Worm (Caenorhabditis elegans): Measurements from ENCODE around the gene mpst-7.

DNA sequence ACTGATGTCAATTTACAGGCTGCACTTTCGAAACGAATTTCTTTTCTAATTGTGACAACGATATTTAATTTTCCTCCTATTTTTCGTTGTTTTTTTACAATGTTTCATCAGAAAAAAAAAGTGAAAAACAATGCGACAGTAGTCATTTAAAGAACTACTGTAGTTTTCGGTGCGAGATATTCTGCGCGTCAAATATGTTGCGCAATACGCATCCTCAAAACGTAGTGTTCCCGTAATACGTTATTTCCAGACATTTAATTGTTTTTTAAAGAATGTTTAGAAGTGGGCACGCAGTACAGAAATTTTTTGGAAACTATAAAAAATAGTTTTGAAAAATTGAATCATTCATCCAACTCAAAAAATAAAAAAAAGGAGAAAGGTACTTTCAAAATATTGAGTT is 13.1 kb upstream of the mpst-7 start:
- TF ChIP-seq ceh-13 (GFP tag; optimal IDR thresholded peaks at IDR 0.05) = no peak
- no peak for TF ChIP-seq ama-1 (optimal IDR thresholded peaks at IDR 0.05)

Data from whole organism, early embryonic.